Fruit fly (Drosophila melanogaster) whole organism, embryonic: ENCODE measurements around the gene rt.
A peak's percentile ranks its signal among the peaks of the same experiment; 100 is the strongest.

Source experiments
- Adf1 ChIP-seq: fragments of 200-800 bp; sonication (Bioruptor generic); IDR thresholded peaks from 2 replicates; pipeline ENCODE4 v1.3.6; 2022; ENCODE audit warnings: missing biosample characterization, missing genetic modification characterization
- Atf3 ChIP-seq: fragments of 200-800 bp; sonication (Bioruptor generic); optimal IDR thresholded peaks from 3 replicates; lab custom pipeline; 2016; ENCODE audit warnings: missing biosample characterization, missing genetic modification characterization
- Blimp-1 ChIP-seq: fragments of 200-800 bp; sonication (Bioruptor generic); optimal IDR thresholded peaks from 3 replicates; lab custom pipeline; 2018; ENCODE audit warnings: missing biosample characterization, missing genetic modification characterization, mild to moderate bottlenecking, moderate library complexity, missing genetic modification reagents
- CG10431 ChIP-seq: fragments of 200-800 bp; sonication (Bioruptor generic); optimal IDR thresholded peaks from 3 replicates; lab custom pipeline; 2018; ENCODE audit warnings: missing biosample characterization, mild to moderate bottlenecking, missing genetic modification characterization
- CG10543 ChIP-seq: fragments of 200-800 bp; sonication (Bioruptor generic); optimal IDR thresholded peaks from 3 replicates; lab custom pipeline; 2017; ENCODE audit warnings: missing biosample characterization, mild to moderate bottlenecking, missing genetic modification characterization, moderate library complexity
- CG11456 ChIP-seq: fragments of 200-800 bp; sonication (Bioruptor generic); IDR thresholded peaks from 3 replicates; pipeline ENCODE4 v1.3.6; 2022; ENCODE audit warnings: missing biosample characterization, missing genetic modification characterization
- CG11695 ChIP-seq: fragments of 200-800 bp; sonication (Bioruptor generic); IDR thresholded peaks from 3 replicates; pipeline ENCODE4 v1.3.6; 2022; ENCODE audit warnings: missing biosample characterization, missing genetic modification characterization
- CG11696 ChIP-seq: fragments of 200-800 bp; sonication (Bioruptor generic); IDR thresholded peaks from 2 replicates; pipeline ENCODE4 v1.3.6; 2022; ENCODE audit warnings: missing biosample characterization, missing genetic modification characterization
- CG12769 ChIP-seq: fragments of 200-800 bp; sonication (Bioruptor generic); optimal IDR thresholded peaks from 2 replicates; lab custom pipeline; 2019; ENCODE audit warnings: missing biosample characterization, mild to moderate bottlenecking, missing genetic modification characterization, moderate library complexity
- CG13296 ChIP-seq: fragments of 200-800 bp; sonication (Bioruptor generic); optimal IDR thresholded peaks from 3 replicates; lab custom pipeline; 2018; ENCODE audit warnings: missing biosample characterization, mild to moderate bottlenecking, missing genetic modification characterization
- CG14710 ChIP-seq: fragments of 200-800 bp; sonication (Bioruptor generic); optimal IDR thresholded peaks from 3 replicates; lab custom pipeline; 2019; ENCODE audit warnings: missing biosample characterization, mild to moderate bottlenecking, missing genetic modification characterization, moderate library complexity
- CG15269 ChIP-seq: fragments of 200-800 bp; sonication (Bioruptor generic); optimal IDR thresholded peaks from 2 replicates; lab custom pipeline; 2018; ENCODE audit warnings: missing biosample characterization, mild to moderate bottlenecking, missing genetic modification characterization, moderate library complexity
- CG16813 ChIP-seq: fragments of 200-800 bp; sonication (Bioruptor generic); IDR thresholded peaks from 3 replicates; pipeline ENCODE4 v1.3.6; 2022; ENCODE audit warnings: missing biosample characterization, missing genetic modification characterization; ENCODE audit not compliant: partially characterized antibody
- CG17328 ChIP-seq: fragments of 200-800 bp; sonication (Bioruptor generic); IDR thresholded peaks from 2 replicates; pipeline ENCODE4 v1.3.6; 2022; ENCODE audit warnings: missing biosample characterization, missing genetic modification characterization
- CG32767 ChIP-seq: fragments of 200-800 bp; sonication (Bioruptor generic); IDR thresholded peaks from 2 replicates; pipeline ENCODE4 v1.3.6; 2022; ENCODE audit warnings: missing biosample characterization, missing genetic modification characterization
- CG4854 ChIP-seq: fragments of 200-800 bp; sonication (Bioruptor generic); optimal IDR thresholded peaks from 2 replicates; lab custom pipeline; 2016; ENCODE audit warnings: missing biosample characterization, missing genetic modification characterization, inconsistent platforms
- CG6813 ChIP-seq: fragments of 200-800 bp; sonication (Bioruptor generic); optimal IDR thresholded peaks from 2 replicates; lab custom pipeline; 2017; ENCODE audit warnings: missing biosample characterization, missing genetic modification characterization, mild to moderate bottlenecking, moderate library complexity, missing genetic modification reagents
- CG7786 ChIP-seq: fragments of 200-800 bp; sonication (Bioruptor generic); optimal IDR thresholded peaks from 2 replicates; lab custom pipeline; 2016; ENCODE audit warnings: missing biosample characterization, missing genetic modification characterization
- Chrac-16 ChIP-seq: fragments of 200-800 bp; sonication (Bioruptor generic); optimal IDR thresholded peaks from 3 replicates; lab custom pipeline; 2016; ENCODE audit warnings: missing biosample characterization, missing genetic modification characterization
- Dbx ChIP-seq: fragments of 200-800 bp; sonication (Bioruptor generic); IDR thresholded peaks from 3 replicates; pipeline ENCODE4 v1.3.6; 2022; ENCODE audit warnings: missing biosample characterization, missing genetic modification characterization
- Deaf1 ChIP-seq: fragments of 200-800 bp; optimal IDR thresholded peaks from 3 replicates; lab custom pipeline; 2019; ENCODE audit warnings: missing biosample characterization, mild to moderate bottlenecking, missing genetic modification characterization, moderate library complexity
- Fer1 ChIP-seq: fragments of 200-800 bp; sonication (Bioruptor generic); optimal IDR thresholded peaks from 2 replicates; lab custom pipeline; 2017; ENCODE audit warnings: missing biosample characterization, mild to moderate bottlenecking, missing genetic modification characterization
- Gug ChIP-seq: fragments of 200-800 bp; sonication (Bioruptor generic); IDR thresholded peaks from 4 replicates; pipeline ENCODE4 v1.3.6; 2022; ENCODE audit warnings: missing biosample characterization, missing genetic modification characterization
- Hr51 ChIP-seq, 2 experiments: fragments of 200-800 bp; sonication (Bioruptor generic); optimal IDR thresholded peaks; 2 replicates in 1 of 2; 3 replicates in 1 of 2; lab custom pipeline; 2016 to 2018; ENCODE audit warnings: missing biosample characterization in 2 of 2, missing genetic modification characterization in 2 of 2, mild to moderate bottlenecking in 1 of 2, moderate library complexity in 1 of 2
- Oli ChIP-seq: fragments of 200-800 bp; sonication (Bioruptor generic); optimal IDR thresholded peaks from 2 replicates; lab custom pipeline; 2018; ENCODE audit warnings: missing biosample characterization, mild to moderate bottlenecking, missing genetic modification characterization, moderate library complexity
- Ptx1 ChIP-seq: fragments of 200-800 bp; sonication (Bioruptor generic); IDR thresholded peaks from 2 replicates; pipeline ENCODE4 v1.3.6; 2022; ENCODE audit warnings: missing biosample characterization, missing genetic modification characterization
- Rfx ChIP-seq: fragments of 200-800 bp; sonication (Bioruptor generic); IDR thresholded peaks from 2 replicates; pipeline ENCODE4 v1.3.6; 2022; ENCODE audit warnings: missing biosample characterization, missing genetic modification characterization
- Sox102F ChIP-seq: fragments of 200-800 bp; sonication (Bioruptor generic); optimal IDR thresholded peaks from 2 replicates; lab custom pipeline; 2018; ENCODE audit warnings: missing biosample characterization, mild to moderate bottlenecking, missing genetic modification characterization, moderate library complexity
- TFAM ChIP-seq: fragments of 200-800 bp; sonication (Bioruptor generic); optimal IDR thresholded peaks from 2 replicates; lab custom pipeline; 2017; ENCODE audit warnings: missing biosample characterization, missing genetic modification characterization, inconsistent platforms
- Trl ChIP-seq, 3 experiments: fragments of >200 bp in 2 of 3; fragments of 200-800 bp in 1 of 3; sonication (Bioruptor generic) in 1 of 3; optimal IDR thresholded peaks; 2 replicates in 1 of 3; 3 replicates in 2 of 3; lab custom pipeline; 2016 to 2017; ENCODE audit warnings: missing biosample characterization in 1 of 3, missing genetic modification characterization in 1 of 3
- abd-A ChIP-seq: fragments of 200-800 bp; sonication (Bioruptor generic); optimal IDR thresholded peaks from 3 replicates; lab custom pipeline; 2019; ENCODE audit warnings: missing biosample characterization, mild to moderate bottlenecking, missing genetic modification characterization, moderate library complexity
- caup ChIP-seq: fragments of 200-800 bp; sonication (Bioruptor generic); optimal IDR thresholded peaks from 3 replicates; lab custom pipeline; 2017; ENCODE audit warnings: missing biosample characterization, mild to moderate bottlenecking, missing genetic modification characterization, moderate library complexity; ENCODE audit not compliant: severe bottlenecking
- croc ChIP-seq: fragments of 200-800 bp; sonication (Bioruptor generic); conservative IDR thresholded peaks from 3 replicates; pipeline ENCODE4 v1.3.6; 2022; ENCODE audit warnings: missing biosample characterization, missing genetic modification characterization
- crol ChIP-seq: fragments of 200-800 bp; sonication (Bioruptor generic); IDR thresholded peaks from 2 replicates; pipeline ENCODE4 v1.3.6; 2022; ENCODE audit warnings: missing biosample characterization, missing genetic modification characterization
- dpn ChIP-seq, 2 experiments: fragments of 200-800 bp; sonication (Bioruptor generic); optimal IDR thresholded peaks; 3 replicates each; lab custom pipeline; 2016; ENCODE audit warnings: missing biosample characterization in 2 of 2, missing genetic modification characterization in 2 of 2
- dysf ChIP-seq: fragments of 200-800 bp; sonication (Bioruptor generic); IDR thresholded peaks from 3 replicates; pipeline ENCODE4 v1.3.6; 2022; ENCODE audit warnings: missing biosample characterization, missing genetic modification characterization
- gcm2 ChIP-seq: fragments of 200-800 bp; sonication (Bioruptor generic); optimal IDR thresholded peaks from 2 replicates; lab custom pipeline; 2016; ENCODE audit warnings: missing biosample characterization, missing genetic modification characterization
- gro ChIP-seq: fragments of 200-800 bp; sonication (Bioruptor generic); optimal IDR thresholded peaks from 2 replicates; lab custom pipeline; 2016; ENCODE audit warnings: missing biosample characterization, missing genetic modification characterization
- knrl ChIP-seq: fragments of 200-800 bp; sonication (Bioruptor generic); IDR thresholded peaks from 3 replicates; pipeline ENCODE4 v1.3.6; 2022; ENCODE audit warnings: missing biosample characterization, missing genetic modification characterization; ENCODE audit not compliant: partially characterized antibody
- lab ChIP-seq: fragments of 200-800 bp; sonication (Bioruptor generic); optimal IDR thresholded peaks from 3 replicates; lab custom pipeline; 2017; ENCODE audit warnings: missing biosample characterization, missing genetic modification characterization, mild to moderate bottlenecking, moderate library complexity, missing genetic modification reagents
- mirr ChIP-seq: fragments of 200-800 bp; sonication (Bioruptor generic); optimal IDR thresholded peaks from 3 replicates; lab custom pipeline; 2018; ENCODE audit warnings: missing biosample characterization, mild to moderate bottlenecking, missing genetic modification characterization
- odd ChIP-seq: fragments of 200-800 bp; sonication (Bioruptor generic); optimal IDR thresholded peaks from 2 replicates; lab custom pipeline; 2017; ENCODE audit warnings: missing biosample characterization, mild to moderate bottlenecking, missing genetic modification characterization
- sc ChIP-seq, 3 experiments: fragments of >200 bp in 2 of 3; fragments of 200-800 bp in 1 of 3; sonication (Bioruptor generic) in 1 of 3; optimal IDR thresholded peaks; 2 replicates in 2 of 3; 3 replicates in 1 of 3; lab custom pipeline; 2017; ENCODE audit warnings: mild to moderate bottlenecking in 1 of 3, missing biosample characterization in 1 of 3, missing genetic modification characterization in 1 of 3, missing genetic modification reagents in 1 of 3
- sd ChIP-seq: fragments of 200-800 bp; sonication (Bioruptor generic); optimal IDR thresholded peaks from 3 replicates; lab custom pipeline; 2018; ENCODE audit warnings: missing biosample characterization, mild to moderate bottlenecking, missing genetic modification characterization, moderate library complexity
- sob ChIP-seq: fragments of 200-800 bp; sonication (Bioruptor generic); IDR thresholded peaks from 2 replicates; pipeline ENCODE4 v1.3.6; 2022; ENCODE audit warnings: missing biosample characterization, missing genetic modification characterization
- sug ChIP-seq: fragments of 200-800 bp; optimal IDR thresholded peaks from 2 replicates; lab custom pipeline; 2019; ENCODE audit warnings: missing biosample characterization, mild to moderate bottlenecking, missing genetic modification characterization, moderate library complexity
- trh ChIP-seq: fragments of 200-800 bp; sonication (Bioruptor generic); optimal IDR thresholded peaks from 2 replicates; lab custom pipeline; 2016; ENCODE audit warnings: missing biosample characterization, missing genetic modification characterization

The rt gene

DNA sequence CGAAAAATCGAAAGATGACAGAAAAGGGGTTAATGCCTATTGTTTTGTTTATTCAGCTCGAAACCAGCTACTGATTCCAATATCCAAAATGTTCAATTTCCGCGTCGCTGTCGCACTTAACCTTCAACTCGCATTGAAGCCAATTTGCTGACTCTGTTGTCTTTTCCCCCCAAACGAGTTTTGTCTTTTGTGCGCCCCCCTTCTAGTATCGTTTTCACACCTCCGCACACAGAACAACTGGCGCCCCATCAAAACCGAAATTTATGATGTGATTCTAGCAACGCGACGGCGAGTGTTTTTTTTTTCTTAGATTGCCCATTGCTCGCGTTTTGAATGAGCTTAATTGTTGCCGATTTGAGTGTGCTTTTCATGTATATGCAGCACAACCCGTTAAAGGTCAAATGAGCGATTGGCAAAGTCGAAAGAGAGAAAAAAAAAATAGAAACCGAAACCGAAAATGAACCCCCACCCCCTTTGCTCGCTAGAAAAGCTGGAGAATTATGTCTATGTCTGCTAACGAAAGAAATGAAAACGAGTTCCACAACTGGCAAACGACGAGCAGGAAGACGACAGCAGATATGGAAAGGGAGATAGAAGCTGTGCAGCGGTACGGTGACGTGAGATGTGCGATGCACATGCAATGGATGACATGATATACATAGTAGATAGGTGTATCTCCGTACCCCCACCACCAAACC, 37.1 kb downstream of the rt start (continued):
- TF ChIP-seq CG6813 (GFP tag; lab: Kevin White, UChicago), result no peak
- TF ChIP-seq sc (optimal IDR thresholded peaks at IDR 0.05; lab: Kevin White, UChicago), result no peak
- TF ChIP-seq sc (GFP tag; optimal IDR thresholded peaks at IDR 0.05; lab: Kevin White, UChicago), result no peak
- TF ChIP-seq CG15269, result peak; percentile 6
- TF ChIP-seq Ptx1 (GFP tag; lab: Robert Waterston, UW), result peak; percentile 18; the same call in 1 of the 2 replicates
- peak; percentile 82 for TF ChIP-seq CG11696 (GFP tag; lab: Robert Waterston, UW)
- no peak for TF ChIP-seq CG16813
- peak; percentile 34 for TF ChIP-seq caup (GFP tag; lab: Kevin White, UChicago)
- peak; percentile 3 for TF ChIP-seq Fer1 (GFP tag; lab: Kevin White, UChicago)
- TF ChIP-seq Deaf1 (tag; lab: Kevin White, UChicago), result no peak
- TF ChIP-seq CG17328 (GFP tag; lab: Robert Waterston, UW), result no peak
- TF ChIP-seq sob (GFP tag; lab: Robert Waterston, UW), result 0 out of 2 replicates have a peak, but pooled peaks have one; percentile 24
- no peak for TF ChIP-seq CG14710
- peak; percentile 90 for TF ChIP-seq Blimp-1
- TF ChIP-seq CG7786 (GFP tag; lab: Kevin White, UChicago), result no peak
- peak; percentile 59 for TF ChIP-seq Rfx (GFP tag; lab: Robert Waterston, UW)
- peak; percentile 69 for TF ChIP-seq CG12769
- peak; percentile 55; the same call in 2 of the 3 replicates for TF ChIP-seq CG11456
- TF ChIP-seq CG11695 (GFP tag; lab: Robert Waterston, UW), result peak; percentile 45; the same call in 1 of the 3 replicates
- TF ChIP-seq abd-A (tag; lab: Kevin White, UChicago), result peak; percentile 85
- peak; percentile 21; the same call in 1 of the 2 replicates for TF ChIP-seq Adf1 (GFP tag; lab: Robert Waterston, UW)
- TF ChIP-seq croc (GFP tag; lab: Robert Waterston, UW), result no peak
- no peak for TF ChIP-seq trh (GFP tag; lab: Kevin White, UChicago)
- TF ChIP-seq Oli (tag; lab: Kevin White, UChicago), result no peak
- no peak for TF ChIP-seq CG32767
- peak; percentile 57 for TF ChIP-seq lab (GFP tag; lab: Kevin White, UChicago)
- TF ChIP-seq CG10431 (GFP tag; lab: Kevin White, UChicago), result peak; percentile 7
- TF ChIP-seq CG10543, result peak; percentile 5
- TF ChIP-seq CG13296 (GFP tag; lab: Kevin White, UChicago), result peak; percentile 8
- no peak for TF ChIP-seq Gug (GFP tag; lab: Robert Waterston, UW)
- TF ChIP-seq mirr (GFP tag; lab: Kevin White, UChicago), result peak; percentile 68
- TF ChIP-seq Chrac-16 (GFP tag; lab: Kevin White, UChicago), result no peak
- no peak for TF ChIP-seq TFAM (GFP tag; lab: Kevin White, UChicago)
- TF ChIP-seq knrl, result no peak
- no peak for TF ChIP-seq Atf3 (GFP tag; lab: Kevin White, UChicago)
- peak; percentile 12; the same call in 1 of the 3 replicates for TF ChIP-seq dysf (GFP tag; lab: Robert Waterston, UW)
- TF ChIP-seq Hr51 (GFP tag; optimal IDR thresholded peaks at IDR 0.05; lab: Kevin White, UChicago), result no peak
- peak; percentile 68 for TF ChIP-seq gro
- peak; percentile 26 for TF ChIP-seq sug
- TF ChIP-seq dpn (GFP tag; optimal IDR thresholded peaks at IDR 0.05; lab: Kevin White, UChicago), result peak in 1 of 2 experiments; percentile 19
- peak; percentile 45 for TF ChIP-seq sd (tag; lab: Kevin White, UChicago)
- no peak for TF ChIP-seq Sox102F
- no peak for TF ChIP-seq gcm2 (GFP tag; lab: Kevin White, UChicago)
- 0 out of 3 replicates have a peak, but pooled peaks have one; percentile 40 for TF ChIP-seq Dbx (GFP tag; lab: Robert Waterston, UW)
- no peak for TF ChIP-seq Trl (optimal IDR thresholded peaks at IDR 0.05; lab: Kevin White, UChicago)
- no peak for TF ChIP-seq Trl (GFP tag; optimal IDR thresholded peaks at IDR 0.05; lab: Kevin White, UChicago)
- TF ChIP-seq odd (GFP tag; lab: Kevin White, UChicago), result no peak
- TF ChIP-seq CG4854 (GFP tag; lab: Kevin White, UChicago), result no peak
- peak; percentile 52 for TF ChIP-seq crol
